Worm (Caenorhabditis elegans) whole organism, L4 larva: Measurements from ENCODE around the gene aqp-1.
A peak's percentile ranks its signal among the peaks of the same experiment; 100 is the strongest.

Source experiments
- D1046.2 ChIP-seq: fragments of 200-800 bp; sonication (Bioruptor generic); IDR thresholded peaks from 2 replicates; pipeline ENCODE4 v1.3.6; 2022; ENCODE audit warnings: missing genetic modification characterization, missing compliant biosample characterization
- F10B5.3 ChIP-seq: sonication (generic microtip); optimal IDR thresholded peaks from 2 replicates; lab custom pipeline; 2016; ENCODE audit warnings: mild to moderate bottlenecking, missing genetic modification characterization, missing compliant biosample characterization
- F37D6.2 ChIP-seq: sonication (generic microtip); optimal IDR thresholded peaks from 2 replicates; lab custom pipeline; 2016; ENCODE audit warnings: mild to moderate bottlenecking, missing genetic modification characterization, missing compliant biosample characterization
- R02D3.7 ChIP-seq: fragments of 150-350 bp; sonication (generic microtip); optimal IDR thresholded peaks from 3 replicates; lab custom pipeline; 2014; ENCODE audit warnings: missing biosample characterization, missing genetic modification characterization
- T26A8.4 ChIP-seq: fragments of 200-800 bp; sonication (Bioruptor generic); IDR thresholded peaks from 2 replicates; pipeline ENCODE4 v1.3.6; 2022; ENCODE audit warnings: missing genetic modification characterization, missing compliant biosample characterization
- Y105C5A.15 ChIP-seq: fragments of 200-800 bp; sonication (Bioruptor generic); IDR thresholded peaks from 2 replicates; pipeline ENCODE4 v1.3.6; 2022; ENCODE audit warnings: missing genetic modification characterization, missing compliant biosample characterization
- ZK337.2 ChIP-seq: fragments of 200-800 bp; sonication (Bioruptor generic); IDR thresholded peaks from 2 replicates; pipeline ENCODE4 v1.3.6; 2022; ENCODE audit warnings: missing genetic modification reagents, missing genetic modification characterization, missing compliant biosample characterization
- ZK546.5 ChIP-seq, 2 experiments: sonication (generic microtip); optimal IDR thresholded peaks; 2 replicates each; lab custom pipeline; 2017; ENCODE audit warnings: missing biosample characterization in 2 of 2, missing genetic modification characterization in 2 of 2
- aha-1 ChIP-seq: fragments of 150-350 bp; peaks from one replicate; lab custom pipeline; 2014; ENCODE audit warnings: missing biosample characterization, missing genetic modification characterization
- aly-2 ChIP-seq: sonication (generic microtip); optimal IDR thresholded peaks from 2 replicates; lab custom pipeline; 2018; ENCODE audit warnings: missing biosample characterization, missing genetic modification characterization
- arid-1 ChIP-seq: fragments of 200-800 bp; sonication (Bioruptor generic); conservative IDR thresholded peaks from 2 replicates; pipeline ENCODE4 v1.3.6; 2022; ENCODE audit warnings: missing genetic modification reagents, missing genetic modification characterization, missing compliant biosample characterization
- ceh-62 ChIP-seq: sonication (generic microtip); optimal IDR thresholded peaks from 2 replicates; lab custom pipeline; 2017; ENCODE audit warnings: missing biosample characterization, missing genetic modification characterization
- ces-1 ChIP-seq: fragments of 150-350 bp; sonication (generic microtip); optimal IDR thresholded peaks from 4 replicates; lab custom pipeline; 2014; ENCODE audit warnings: missing biosample characterization, missing genetic modification reagents, missing genetic modification characterization
- ctbp-1 ChIP-seq: fragments of 200-800 bp; sonication (Bioruptor generic); IDR thresholded peaks from 2 replicates; pipeline ENCODE4 v1.3.6; 2022; ENCODE audit warnings: missing genetic modification reagents, missing genetic modification characterization, missing compliant biosample characterization
- daf-12 ChIP-seq: fragments of 150-350 bp; optimal IDR thresholded peaks from 2 replicates; lab custom pipeline; 2014; ENCODE audit warnings: missing biosample characterization, missing genetic modification reagents, missing genetic modification characterization
- daf-16 ChIP-seq, 3 experiments: sonication (generic microtip); optimal IDR thresholded peaks; 2 replicates each; lab custom pipeline; 2016 to 2017; ENCODE audit warnings: missing genetic modification characterization in 3 of 3, missing genetic modification reagents in 3 of 3, mild to moderate bottlenecking in 2 of 3, missing compliant biosample characterization in 2 of 3, missing biosample characterization in 1 of 3, moderate library complexity in 1 of 3
- dmd-6 ChIP-seq: fragments of 200-800 bp; sonication (Bioruptor generic); IDR thresholded peaks from 2 replicates; pipeline ENCODE4 v1.3.6; 2022; ENCODE audit warnings: missing genetic modification reagents, missing genetic modification characterization, missing compliant biosample characterization
- dmd-9 ChIP-seq: fragments of 200-800 bp; sonication (Bioruptor generic); IDR thresholded peaks from 2 replicates; pipeline ENCODE4 v1.3.6; 2022; ENCODE audit warnings: missing genetic modification reagents, missing genetic modification characterization, missing compliant biosample characterization
- dpl-1 ChIP-seq: fragments of 150-350 bp; optimal IDR thresholded peaks from 2 replicates; lab custom pipeline; 2014; ENCODE audit warnings: missing biosample characterization, missing genetic modification reagents, missing genetic modification characterization
- dve-1 ChIP-seq: sonication (generic microtip); optimal IDR thresholded peaks from 2 replicates; lab custom pipeline; 2017; ENCODE audit warnings: antibody characterized with exemption, mild to moderate bottlenecking, missing genetic modification characterization, missing compliant biosample characterization; ENCODE audit not compliant: insufficient read depth
- fkh-10 ChIP-seq: fragments of 150-350 bp; optimal IDR thresholded peaks from 2 replicates; lab custom pipeline; 2014; ENCODE audit warnings: missing biosample characterization, missing genetic modification reagents, missing genetic modification characterization
- hlh-11 ChIP-seq: fragments of 200-800 bp; sonication (Bioruptor generic); optimal IDR thresholded peaks from 2 replicates; lab custom pipeline; 2018; ENCODE audit warnings: mild to moderate bottlenecking, missing genetic modification characterization, missing compliant biosample characterization
- hlh-30 ChIP-seq: sonication (generic microtip); optimal IDR thresholded peaks from 2 replicates; lab custom pipeline; 2017; ENCODE audit warnings: antibody characterized with exemption, mild to moderate bottlenecking, missing genetic modification characterization, missing compliant biosample characterization; ENCODE audit not compliant: insufficient read depth
- hmg-1.1 ChIP-seq: fragments of 200-800 bp; sonication (Bioruptor generic); IDR thresholded peaks from 2 replicates; pipeline ENCODE4 v1.3.6; 2022; ENCODE audit warnings: missing genetic modification reagents, missing genetic modification characterization, missing compliant biosample characterization
- jun-1 ChIP-seq: fragments of 150-350 bp; optimal IDR thresholded peaks from 2 replicates; lab custom pipeline; 2014; ENCODE audit warnings: missing biosample characterization, missing genetic modification reagents, missing genetic modification characterization
- lin-1 ChIP-seq: fragments of 200-800 bp; sonication (Bioruptor generic); IDR thresholded peaks from 2 replicates; pipeline ENCODE4 v1.3.6; 2022; ENCODE audit warnings: missing genetic modification reagents, missing genetic modification characterization, missing compliant biosample characterization
- madf-9 ChIP-seq: fragments of 200-800 bp; sonication (Bioruptor generic); conservative IDR thresholded peaks from 2 replicates; pipeline ENCODE4 v1.3.6; 2022; ENCODE audit warnings: missing genetic modification reagents, missing genetic modification characterization, missing compliant biosample characterization
- mdl-1 ChIP-seq, 2 experiments: fragments of 150-350 bp in 1 of 2; sonication (generic microtip) in 1 of 2; optimal IDR thresholded peaks; 2 replicates each; lab custom pipeline; 2014 to 2017; ENCODE audit warnings: missing biosample characterization in 2 of 2, missing genetic modification characterization in 2 of 2
- mdt-29 ChIP-seq: fragments of 200-800 bp; sonication (Bioruptor generic); IDR thresholded peaks from 2 replicates; pipeline ENCODE4 v1.3.6; 2022; ENCODE audit warnings: missing genetic modification reagents, missing genetic modification characterization, missing compliant biosample characterization
- mep-1 ChIP-seq: fragments of 150-350 bp; sonication (generic microtip); optimal IDR thresholded peaks from 3 replicates; lab custom pipeline; 2014; ENCODE audit warnings: missing biosample characterization, missing genetic modification characterization
- mes-2 ChIP-seq: sonication (generic microtip); optimal IDR thresholded peaks from 2 replicates; lab custom pipeline; 2016; ENCODE audit warnings: missing genotype, mild to moderate bottlenecking, missing genetic modification characterization, missing compliant biosample characterization; ENCODE audit not compliant: poor library complexity, severe bottlenecking
- nhr-102 ChIP-seq: sonication (generic microtip); optimal IDR thresholded peaks from 2 replicates; lab custom pipeline; 2016; ENCODE audit warnings: mild to moderate bottlenecking, missing genetic modification characterization, moderate library complexity, missing compliant biosample characterization
- nhr-11 ChIP-seq: fragments of 150-350 bp; optimal IDR thresholded peaks from 2 replicates; lab custom pipeline; 2014; ENCODE audit warnings: missing biosample characterization, missing genetic modification characterization
- nhr-237 ChIP-seq: sonication (generic microtip); optimal IDR thresholded peaks from 2 replicates; lab custom pipeline; 2017; ENCODE audit warnings: missing biosample characterization, missing genetic modification characterization
- nhr-25 ChIP-seq: sonication (generic microtip); optimal IDR thresholded peaks from 2 replicates; lab custom pipeline; 2017; ENCODE audit warnings: missing genetic modification characterization, mild to moderate bottlenecking, missing compliant biosample characterization, antibody characterized with exemption, moderate library complexity, borderline replicate concordance; ENCODE audit not compliant: insufficient read depth
- nhr-28 ChIP-seq: fragments of 150-350 bp; optimal IDR thresholded peaks from 2 replicates; lab custom pipeline; 2014; ENCODE audit warnings: missing biosample characterization, missing genetic modification characterization
- nhr-42 ChIP-seq: fragments of 200-800 bp; sonication (Bioruptor generic); IDR thresholded peaks from 2 replicates; pipeline ENCODE4 v1.3.6; 2022; ENCODE audit warnings: missing genetic modification characterization, missing compliant biosample characterization
- nhr-48 ChIP-seq: sonication (generic microtip); optimal IDR thresholded peaks from 2 replicates; lab custom pipeline; 2016; ENCODE audit warnings: mild to moderate bottlenecking, missing genetic modification characterization, missing compliant biosample characterization
- nhr-6 ChIP-seq: fragments of 150-350 bp; optimal IDR thresholded peaks from 2 replicates; lab custom pipeline; 2014; ENCODE audit warnings: missing biosample characterization, missing genetic modification characterization
- nhr-77 ChIP-seq: fragments of 150-350 bp; optimal IDR thresholded peaks from 2 replicates; lab custom pipeline; 2014; ENCODE audit warnings: missing biosample characterization, missing genetic modification characterization
- skn-1 ChIP-seq: fragments of 150-350 bp; optimal IDR thresholded peaks from 2 replicates; lab custom pipeline; 2014; ENCODE audit warnings: missing biosample characterization, missing genetic modification characterization
- snpc-1.2 ChIP-seq: fragments of 200-800 bp; sonication (Bioruptor generic); IDR thresholded peaks from 2 replicates; pipeline ENCODE4 v1.3.6; 2022; ENCODE audit warnings: missing genetic modification reagents, missing genetic modification characterization, missing compliant biosample characterization
- snpc-4 ChIP-seq: fragments of 150-350 bp; optimal IDR thresholded peaks from 2 replicates; lab custom pipeline; 2014; ENCODE audit warnings: missing biosample characterization, missing genetic modification characterization
- tag-97 ChIP-seq: fragments of 200-800 bp; sonication (Bioruptor generic); IDR thresholded peaks from 2 replicates; pipeline ENCODE4 v1.3.6; 2022; ENCODE audit warnings: missing genetic modification characterization, missing compliant biosample characterization
- unc-130 ChIP-seq: sonication (generic microtip); optimal IDR thresholded peaks from 2 replicates; lab custom pipeline; 2016; ENCODE audit warnings: missing genetic modification reagents, missing genetic modification characterization, missing compliant biosample characterization
- unc-62 ChIP-seq, 3 experiments: fragments of 150-350 bp in 1 of 3; sonication (generic microtip); optimal IDR thresholded peaks in 2 of 3; peaks in 1 of 3; 1 replicate in 1 of 3; 2 replicates in 2 of 3; lab custom pipeline; 2014 to 2017; ENCODE audit warnings: missing biosample characterization in 3 of 3, missing genetic modification characterization in 3 of 3, missing genetic modification reagents in 3 of 3, missing genotype in 1 of 3
- vab-7 ChIP-seq: fragments of 200-800 bp; sonication (Bioruptor generic); IDR thresholded peaks from 2 replicates; pipeline ENCODE4 v1.3.6; 2022; ENCODE audit warnings: missing genetic modification reagents, missing genetic modification characterization, missing compliant biosample characterization
- zag-1 ChIP-seq: fragments of 150-350 bp; optimal IDR thresholded peaks from 2 replicates; lab custom pipeline; 2014; ENCODE audit warnings: missing biosample characterization, missing genetic modification characterization
- zfp-2 ChIP-seq: sonication (generic microtip); optimal IDR thresholded peaks from 2 replicates; lab custom pipeline; 2016; ENCODE audit warnings: mild to moderate bottlenecking, missing genetic modification characterization, missing compliant biosample characterization
- zip-11 ChIP-seq: fragments of 200-800 bp; sonication (Bioruptor generic); IDR thresholded peaks from 2 replicates; pipeline ENCODE4 v1.3.6; 2022; ENCODE audit warnings: missing genetic modification characterization, missing compliant biosample characterization
- zip-2 ChIP-seq: fragments of 150-350 bp; optimal IDR thresholded peaks from 2 replicates; lab custom pipeline; 2014; ENCODE audit warnings: missing biosample characterization, missing genetic modification characterization
- ztf-7 ChIP-seq: fragments of 150-350 bp; optimal IDR thresholded peaks from 2 replicates; lab custom pipeline; 2014; ENCODE audit warnings: missing biosample characterization, missing genetic modification characterization

Gene aqp-1

ce11 chrII:7273517-7273916, 35.4 kb upstream of the aqp-1 start (continued):
- TF ChIP-seq zfp-2, result no peak
- TF ChIP-seq Y105C5A.15 (GFP tag; lab: Robert Waterston, UW), result no peak
- no peak for TF ChIP-seq mep-1 (tag; lab: Kevin White, UChicago)
- TF ChIP-seq hlh-30, result peak; percentile 49
- TF ChIP-seq D1046.2 (GFP tag; lab: Robert Waterston, UW), result no peak
- TF ChIP-seq daf-16 (GFP tag; optimal IDR thresholded peaks at IDR 0.05; lab: Kevin White, UChicago), result no peak
- peak; percentile 20 for TF ChIP-seq daf-16 (tag; optimal IDR thresholded peaks at IDR 0.05; lab: Kevin White, UChicago)
- no peak for TF ChIP-seq tag-97 (GFP tag; lab: Robert Waterston, UW)
- no peak for TF ChIP-seq nhr-77 (tag; lab: Kevin White, UChicago)
- TF ChIP-seq R02D3.7 (tag; lab: Kevin White, UChicago), result no peak
- no peak for TF ChIP-seq ZK337.2 (GFP tag; lab: Robert Waterston, UW)
- TF ChIP-seq mdl-1 (tag; optimal IDR thresholded peaks at IDR 0.05; lab: Kevin White, UChicago), result peak in 1 of 2 experiments; percentile 37
- no peak for TF ChIP-seq unc-130
- no peak for TF ChIP-seq fkh-10
- peak; percentile 29 for TF ChIP-seq dve-1 (tag; lab: Kevin White, UChicago)
- TF ChIP-seq mdt-29 (GFP tag; lab: Robert Waterston, UW), result no peak
- TF ChIP-seq snpc-4, result no peak
- peak; percentile 78 for TF ChIP-seq hlh-11 (tag; lab: Kevin White, UChicago)
- no peak for TF ChIP-seq nhr-25 (tag; lab: Kevin White, UChicago)
- peak; percentile 14 for TF ChIP-seq nhr-28
- no peak for TF ChIP-seq madf-9
- no peak for TF ChIP-seq zip-2 (tag; lab: Kevin White, UChicago)
- TF ChIP-seq nhr-11 (tag; lab: Kevin White, UChicago), result no peak
- no peak for TF ChIP-seq skn-1 (tag; lab: Kevin White, UChicago)
- TF ChIP-seq daf-12 (tag; lab: Kevin White, UChicago), result no peak
- TF ChIP-seq arid-1 (GFP tag; lab: Robert Waterston, UW), result no peak
- no peak for TF ChIP-seq ctbp-1 (GFP tag; lab: Robert Waterston, UW)
- no peak for TF ChIP-seq nhr-237
- TF ChIP-seq ceh-62 (tag; lab: Kevin White, UChicago), result no peak
- TF ChIP-seq F37D6.2, result no peak
- peak; percentile 79 for TF ChIP-seq dmd-6
- no peak for TF ChIP-seq zag-1 (tag; lab: Kevin White, UChicago)
- TF ChIP-seq dpl-1 (GFP tag; lab: Kevin White, UChicago), result no peak
- TF ChIP-seq nhr-48 (tag; lab: Kevin White, UChicago), result peak; percentile 52
- no peak for TF ChIP-seq ces-1 (GFP tag; lab: Kevin White, UChicago)
- no peak for TF ChIP-seq mes-2 (tag; lab: Kevin White, UChicago)
- TF ChIP-seq lin-1 (GFP tag; lab: Robert Waterston, UW), result 0 out of 2 replicates have a peak, but pooled peaks have one; percentile 22
- no peak for TF ChIP-seq nhr-42 (GFP tag; lab: Robert Waterston, UW)
- no peak for TF ChIP-seq dmd-9
- TF ChIP-seq aha-1 (tag; lab: Kevin White, UChicago), result peak; percentile 62
- no peak for TF ChIP-seq T26A8.4 (GFP tag; lab: Robert Waterston, UW)
- no peak for TF ChIP-seq hmg-1.1 (GFP tag; lab: Robert Waterston, UW)
- no peak for TF ChIP-seq aly-2 (tag; lab: Kevin White, UChicago)
- no peak for TF ChIP-seq snpc-1.2 (GFP tag; lab: Robert Waterston, UW)
- TF ChIP-seq ZK546.5 (tag; optimal IDR thresholded peaks at IDR 0.05; lab: Kevin White, UChicago), result no peak
- TF ChIP-seq zip-11 (GFP tag; lab: Robert Waterston, UW), result no peak
- TF ChIP-seq F10B5.3 (tag; lab: Kevin White, UChicago), result no peak
- no peak for TF ChIP-seq vab-7 (GFP tag; lab: Robert Waterston, UW)
- TF ChIP-seq nhr-102 (tag; lab: Kevin White, UChicago), result no peak
- no peak for TF ChIP-seq nhr-6 (tag; lab: Kevin White, UChicago)
- TF ChIP-seq jun-1 (tag; lab: Kevin White, UChicago), result no peak
- TF ChIP-seq ztf-7 (tag; lab: Kevin White, UChicago), result no peak
- TF ChIP-seq unc-62 (GFP tag; optimal IDR thresholded peaks at IDR 0.05 in 1 of 2; lab: Kevin White, UChicago), result peak in 1 of 2 experiments; percentile 75
- TF ChIP-seq unc-62 (tag; optimal IDR thresholded peaks at IDR 0.05; lab: Kevin White, UChicago), result no peak
